Worm (Caenorhabditis elegans): Measurements from ENCODE around the gene hda-5.
A peak's percentile ranks its signal among the peaks of the same experiment; 100 is the strongest.

Gene hda-5

DNA sequence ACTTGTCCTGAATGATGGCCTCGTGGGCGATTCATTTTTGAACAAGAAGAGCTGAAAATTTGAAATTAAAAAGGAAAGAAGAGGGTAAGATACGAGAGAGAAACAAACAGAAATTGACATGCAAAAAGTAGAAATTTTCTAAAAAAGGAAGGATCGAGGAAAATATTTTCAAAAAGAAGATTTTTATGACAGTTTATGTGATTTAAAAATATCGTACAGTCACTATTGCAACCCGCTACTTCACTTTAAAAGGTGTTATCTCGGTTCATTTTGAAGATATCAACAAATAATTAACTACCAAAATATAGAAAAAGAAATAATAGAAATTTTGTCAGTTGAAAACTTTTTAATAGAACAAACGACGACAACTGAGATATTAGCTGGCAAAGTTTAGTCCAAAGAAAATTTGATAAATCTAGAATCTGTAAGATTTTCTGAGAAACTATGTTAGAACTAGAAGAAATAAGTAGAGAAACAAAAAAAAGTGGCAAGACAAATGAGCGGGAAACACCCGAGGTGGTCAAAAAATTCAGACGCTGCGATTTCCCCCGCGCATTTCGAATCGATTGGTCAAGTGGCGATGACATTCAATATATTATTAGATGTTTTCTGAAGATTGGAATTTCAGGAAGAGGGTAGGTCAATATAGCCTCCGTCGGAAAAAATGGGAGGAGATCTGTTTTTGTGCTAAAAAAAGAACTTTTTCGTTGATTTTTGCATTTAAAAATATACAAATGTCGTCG lies 24.9 kb downstream of the hda-5 start, which contains the start of gene Y6D1A.1 (continued):
- TF ChIP-seq hmg-1.2 (GFP tag; IDR thresholded peaks at IDR 0.05): peak; percentile 28; the same call in 1 of the 2 replicates
- TF ChIP-seq ekl-4 (GFP tag; IDR thresholded peaks at IDR 0.05): 0 out of 2 replicates have a peak, but pooled peaks have one; percentile 33
- no peak for TF ChIP-seq T26A5.8 (tag; optimal IDR thresholded peaks at IDR 0.05)
- peak; percentile 50; the same call in 1 of the 2 replicates for TF ChIP-seq D2030.7 (GFP tag; IDR thresholded peaks at IDR 0.05)
- peak in 1 of 3 experiments; percentile 4 for TF ChIP-seq lin-35 (GFP tag; optimal IDR thresholded peaks at IDR 0.05)
- peak; percentile 90 for TF ChIP-seq efl-1 (GFP tag; optimal IDR thresholded peaks at IDR 0.05)
- peak; percentile 68 for TF ChIP-seq ceh-91 (GFP tag; IDR thresholded peaks at IDR 0.05)
- no peak for TF ChIP-seq snpc-4 (GFP tag; optimal IDR thresholded peaks at IDR 0.05)
- no peak for TF ChIP-seq snpc-4 (tag; optimal IDR thresholded peaks at IDR 0.05)
- TF ChIP-seq ztf-25 (GFP tag; IDR thresholded peaks at IDR 0.05): no peak
- no peak for TF ChIP-seq tbx-9 (tag; optimal IDR thresholded peaks at IDR 0.05; ENCODE audit: borderline replicate concordance)
- TF ChIP-seq aptf-2 (GFP tag; conservative IDR thresholded peaks at IDR 0.05): no peak
- no peak for TF ChIP-seq egrh-3 (GFP tag; IDR thresholded peaks at IDR 0.05)
- no peak for TF ChIP-seq Y56A3A.18 (GFP tag; IDR thresholded peaks at IDR 0.05)
- no peak; the same call in 1 of the 2 replicates for TF ChIP-seq rcor-1 (GFP tag; IDR thresholded peaks at IDR 0.05)
- TF ChIP-seq unc-130 (GFP tag; optimal IDR thresholded peaks at IDR 0.05): no peak
- TF ChIP-seq madf-6 (GFP tag; IDR thresholded peaks at IDR 0.05): peak; percentile 95
- no peak for TF ChIP-seq F55B11.4 (tag; optimal IDR thresholded peaks at IDR 0.05; ENCODE audit: borderline replicate concordance, insufficient read depth)
- peak; percentile 59; the same call in 1 of the 2 replicates for TF ChIP-seq F33H1.4 (GFP tag; IDR thresholded peaks at IDR 0.05)
- no peak for TF ChIP-seq Y95B8A.8 (GFP tag; IDR thresholded peaks at IDR 0.05)
- TF ChIP-seq lsl-1 (GFP tag; optimal IDR thresholded peaks at IDR 0.05): peak; percentile 55
- TF ChIP-seq mel-28 (tag; optimal IDR thresholded peaks at IDR 0.05; ENCODE audit: borderline replicate concordance): no peak
- no peak for TF ChIP-seq ztf-26 (tag; optimal IDR thresholded peaks at IDR 0.05)
- TF ChIP-seq rpc-1 (optimal IDR thresholded peaks at IDR 0.05): no peak
- no peak for TF ChIP-seq rpc-1 (tag; optimal IDR thresholded peaks at IDR 0.05)
- TF ChIP-seq zim-3 (tag; optimal IDR thresholded peaks at IDR 0.05): no peak
- TF ChIP-seq chd-7 (tag; optimal IDR thresholded peaks at IDR 0.05): no peak
- TF ChIP-seq xnd-1 (tag; optimal IDR thresholded peaks at IDR 0.05): peak; percentile 59
- peak; percentile 59; the same call in 1 of the 2 replicates for TF ChIP-seq madf-3 (GFP tag; IDR thresholded peaks at IDR 0.05)
- no peak for TF ChIP-seq K12H6.12 (tag; optimal IDR thresholded peaks at IDR 0.05)
- TF ChIP-seq attf-6 (GFP tag; IDR thresholded peaks at IDR 0.05): no peak
- TF ChIP-seq fkh-3 (tag; optimal IDR thresholded peaks at IDR 0.05): no peak
- no peak for TF ChIP-seq tlf-1 (GFP tag; optimal IDR thresholded peaks at IDR 0.05)
- TF ChIP-seq dpl-1 (GFP tag; optimal IDR thresholded peaks at IDR 0.05): peak; percentile 43
- TF ChIP-seq B0336.3 (GFP tag; IDR thresholded peaks at IDR 0.05): no peak

DNA sequence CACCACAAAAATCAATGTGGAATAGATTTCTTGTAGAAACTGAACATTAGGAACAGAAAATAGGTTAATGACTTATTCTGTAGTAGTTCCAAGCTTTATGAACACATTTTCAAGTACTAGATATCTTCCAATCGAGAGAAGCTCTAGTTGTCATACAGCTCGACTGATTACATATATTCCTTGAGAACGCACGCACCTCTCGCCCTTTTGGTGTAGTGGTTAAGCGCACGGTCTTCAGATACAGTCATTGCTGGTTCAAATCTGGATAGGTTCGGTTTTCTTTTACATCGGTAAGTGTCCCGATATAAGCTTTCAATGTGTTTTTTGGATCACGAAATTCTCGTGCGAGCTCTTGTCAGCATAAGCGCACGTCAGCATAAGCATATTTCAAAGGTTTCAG lies 25.8 kb downstream of the hda-5 start:
- peak; percentile 65 for TF ChIP-seq tbp1 (GFP tag; optimal IDR thresholded peaks at IDR 0.05)

- TF ChIP-seq hmg-1.2 (GFP tag; IDR thresholded peaks at IDR 0.05) (no peak), nhr-120 (GFP tag; IDR thresholded peaks at IDR 0.05) (no peak), egrh-3 (GFP tag; IDR thresholded peaks at IDR 0.05) (no peak), ceh-100 (GFP tag; IDR thresholded peaks at IDR 0.05) (no peak), lag-1 (GFP tag; IDR thresholded peaks at IDR 0.05) (no peak), die-1 (tag; optimal IDR thresholded peaks at IDR 0.05) (no peak), snpc-3.4 (tag; optimal IDR thresholded peaks at IDR 0.05) (no peak), hmg-20 (GFP tag; IDR thresholded peaks at IDR 0.05) (no peak), repo-1 (tag; optimal IDR thresholded peaks at IDR 0.05) (no peak), efl-1 (GFP tag; optimal IDR thresholded peaks at IDR 0.05) (no peak), hlh-26 (GFP tag; conservative IDR thresholded peaks at IDR 0.05) (no peak), lsl-1 (GFP tag; optimal IDR thresholded peaks at IDR 0.05) (no peak), B0261.1 (tag; optimal IDR thresholded peaks at IDR 0.05) (no peak), dox-1 (GFP tag; IDR thresholded peaks at IDR 0.05) (no peak), nfyb-1 (GFP tag; IDR thresholded peaks at IDR 0.05) (no peak)
Measured at ce11 chrII:11829920-11830319, 31.1 kb downstream of the hda-5 start, which contains the start of gene pes-5. Gene pes-5 (minus strand): TSS chrII:11830020.
